Worm (Caenorhabditis elegans): ENCODE measurements around the gene pho-7.
A peak's percentile ranks its signal among the peaks of the same experiment; 100 is the strongest.

pho-7 gene

ce11 chrX:10901766-10902165, 39.4 kb downstream of the pho-7 start:
- TF ChIP-seq ztf-11 (tag; optimal IDR thresholded peaks at IDR 0.05) (no peak), sptf-1 (tag; optimal IDR thresholded peaks at IDR 0.05) (no peak), sem-2 (GFP tag; optimal IDR thresholded peaks at IDR 0.05) (no peak), ceh-43 (GFP tag; optimal IDR thresholded peaks at IDR 0.05) (no peak), zip-8 (tag; optimal IDR thresholded peaks at IDR 0.05) (no peak), M03D4.4 (tag; optimal IDR thresholded peaks at IDR 0.05) (no peak), unc-120 (tag; optimal IDR thresholded peaks at IDR 0.05; ENCODE audit: poor library complexity, severe bottlenecking) (no peak), ham-2 (GFP tag; optimal IDR thresholded peaks at IDR 0.05) (no peak), mls-2 (tag; optimal IDR thresholded peaks at IDR 0.05) (no peak), elt-1 (tag; optimal IDR thresholded peaks at IDR 0.05; ENCODE audit: borderline replicate concordance, insufficient read depth) (no peak), pha-4 (tag; optimal IDR thresholded peaks at IDR 0.05) (no peak), cnd-1 (tag; optimal IDR thresholded peaks at IDR 0.05) (no peak), nhr-76 (tag; optimal IDR thresholded peaks at IDR 0.05) (no peak), mep-1 (tag; optimal IDR thresholded peaks at IDR 0.05) (no peak), unc-62 (GFP tag; optimal IDR thresholded peaks at IDR 0.05) (no peak), nhr-237 (tag; optimal IDR thresholded peaks at IDR 0.05) (no peak)

DNA sequence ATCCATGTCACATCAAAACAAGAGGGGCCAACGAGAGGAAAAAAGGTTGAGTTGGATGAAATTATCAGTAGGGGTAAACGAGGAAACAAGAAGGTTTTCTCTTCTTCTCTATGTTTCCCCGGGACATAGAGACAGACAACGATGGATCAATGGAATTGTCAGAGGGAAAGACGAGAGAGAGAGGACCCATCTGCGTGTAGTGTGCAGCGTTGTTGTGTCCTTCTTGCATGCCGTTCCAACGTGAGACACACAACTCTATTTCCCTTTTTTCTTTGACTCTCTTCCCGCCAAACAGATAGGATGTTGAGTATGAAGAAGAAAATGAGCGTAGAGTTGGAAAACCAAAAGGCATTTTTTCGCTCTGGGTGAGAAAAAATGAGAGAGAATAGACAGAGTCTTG, 40.2 kb downstream of the pho-7 start:
- TF ChIP-seq ceh-43 (GFP tag; optimal IDR thresholded peaks at IDR 0.05) (no peak), mep-1 (tag; optimal IDR thresholded peaks at IDR 0.05) (peak; percentile 72), ceh-39 (tag; optimal IDR thresholded peaks at IDR 0.05) (no peak), ceh-83 (GFP tag; optimal IDR thresholded peaks at IDR 0.05) (no peak), ham-2 (GFP tag; optimal IDR thresholded peaks at IDR 0.05) (no peak), lin-13 (tag; optimal IDR thresholded peaks at IDR 0.05) (no peak), lsy-2 (tag; optimal IDR thresholded peaks at IDR 0.05) (no peak), elt-3 (tag; optimal IDR thresholded peaks at IDR 0.05) (no peak), blmp-1 (tag; optimal IDR thresholded peaks at IDR 0.05) (no peak), sptf-1 (tag; optimal IDR thresholded peaks at IDR 0.05) (no peak), unc-39 (tag; optimal IDR thresholded peaks at IDR 0.05) (no peak), nhr-237 (tag; optimal IDR thresholded peaks at IDR 0.05) (no peak), elt-1 (tag; optimal IDR thresholded peaks at IDR 0.05; ENCODE audit: borderline replicate concordance, insufficient read depth) (no peak), unc-62 (GFP tag; optimal IDR thresholded peaks at IDR 0.05) (peak; percentile 72), tbx-8 (GFP tag; optimal IDR thresholded peaks at IDR 0.05) (no peak), nhr-2 (tag; optimal IDR thresholded peaks at IDR 0.05) (no peak), M03D4.4 (tag; optimal IDR thresholded peaks at IDR 0.05) (peak; percentile 27), ztf-11 (tag; optimal IDR thresholded peaks at IDR 0.05) (no peak), bed-3 (GFP tag; optimal IDR thresholded peaks at IDR 0.05) (no peak), flh-1 (GFP tag; optimal IDR thresholded peaks at IDR 0.05) (no peak), nhr-28 (tag; optimal IDR thresholded peaks at IDR 0.05) (no peak), drap-1 (GFP tag; optimal IDR thresholded peaks at IDR 0.05) (peak; percentile 45), unc-120 (tag; optimal IDR thresholded peaks at IDR 0.05; ENCODE audit: poor library complexity, severe bottlenecking) (peak; percentile 86), mab-5 (tag; optimal IDR thresholded peaks at IDR 0.05) (no peak), cnd-1 (tag; optimal IDR thresholded peaks at IDR 0.05) (peak; percentile 18), pha-4 (tag; optimal IDR thresholded peaks at IDR 0.05) (no peak), sem-2 (GFP tag; optimal IDR thresholded peaks at IDR 0.05) (no peak), lin-32 (GFP tag; optimal IDR thresholded peaks at IDR 0.05) (no peak), nhr-12 (tag; optimal IDR thresholded peaks at IDR 0.05) (peak; percentile 35), hlh-1 (tag; optimal IDR thresholded peaks at IDR 0.05) (peak; percentile 74), mls-2 (tag; optimal IDR thresholded peaks at IDR 0.05) (peak; percentile 25), snpc-4 (tag; optimal IDR thresholded peaks at IDR 0.05) (no peak), ces-1 (GFP tag; optimal IDR thresholded peaks at IDR 0.05) (peak; percentile 69), zip-8 (tag; optimal IDR thresholded peaks at IDR 0.05) (no peak), nhr-76 (tag; optimal IDR thresholded peaks at IDR 0.05) (no peak)

- TF ChIP-seq ztf-11 (tag; optimal IDR thresholded peaks at IDR 0.05) = no peak
- TF ChIP-seq zip-8 (tag; optimal IDR thresholded peaks at IDR 0.05) = no peak
- TF ChIP-seq nhr-237 (tag; optimal IDR thresholded peaks at IDR 0.05) = peak; percentile 17
- TF ChIP-seq unc-120 (tag; optimal IDR thresholded peaks at IDR 0.05; ENCODE audit: poor library complexity, severe bottlenecking) = peak; percentile 14
- peak; percentile 54 for TF ChIP-seq drap-1 (GFP tag; optimal IDR thresholded peaks at IDR 0.05)
- TF ChIP-seq M03D4.4 (tag; optimal IDR thresholded peaks at IDR 0.05) = peak; percentile 35
- no peak for TF ChIP-seq nhr-2 (tag; optimal IDR thresholded peaks at IDR 0.05)
- TF ChIP-seq unc-62 (GFP tag; optimal IDR thresholded peaks at IDR 0.05) = no peak
- no peak for TF ChIP-seq lin-32 (GFP tag; optimal IDR thresholded peaks at IDR 0.05)
- no peak for TF ChIP-seq unc-39 (tag; optimal IDR thresholded peaks at IDR 0.05)
- TF ChIP-seq ceh-39 (tag; optimal IDR thresholded peaks at IDR 0.05) = no peak
- TF ChIP-seq ceh-83 (GFP tag; optimal IDR thresholded peaks at IDR 0.05) = no peak
- TF ChIP-seq mls-2 (tag; optimal IDR thresholded peaks at IDR 0.05) = no peak
- TF ChIP-seq flh-1 (GFP tag; optimal IDR thresholded peaks at IDR 0.05) = no peak
- no peak for TF ChIP-seq elt-3 (tag; optimal IDR thresholded peaks at IDR 0.05)
- no peak for TF ChIP-seq mab-5 (tag; optimal IDR thresholded peaks at IDR 0.05)
- TF ChIP-seq tbx-8 (GFP tag; optimal IDR thresholded peaks at IDR 0.05) = no peak
- TF ChIP-seq elt-1 (tag; optimal IDR thresholded peaks at IDR 0.05; ENCODE audit: borderline replicate concordance, insufficient read depth) = no peak
- TF ChIP-seq pha-4 (tag; optimal IDR thresholded peaks at IDR 0.05) = peak; percentile 32
- no peak for TF ChIP-seq sem-2 (GFP tag; optimal IDR thresholded peaks at IDR 0.05)
- TF ChIP-seq bed-3 (GFP tag; optimal IDR thresholded peaks at IDR 0.05) = no peak
- TF ChIP-seq mep-1 (tag; optimal IDR thresholded peaks at IDR 0.05) = peak; percentile 57
- no peak for TF ChIP-seq ces-1 (GFP tag; optimal IDR thresholded peaks at IDR 0.05)
- peak; percentile 69 for TF ChIP-seq hlh-1 (tag; optimal IDR thresholded peaks at IDR 0.05)
- no peak for TF ChIP-seq lsy-2 (tag; optimal IDR thresholded peaks at IDR 0.05)
- TF ChIP-seq nhr-28 (tag; optimal IDR thresholded peaks at IDR 0.05) = no peak
- no peak for TF ChIP-seq nhr-76 (tag; optimal IDR thresholded peaks at IDR 0.05)
- TF ChIP-seq sptf-1 (tag; optimal IDR thresholded peaks at IDR 0.05) = peak; percentile 70
- no peak for TF ChIP-seq ham-2 (GFP tag; optimal IDR thresholded peaks at IDR 0.05)
- no peak for TF ChIP-seq ceh-43 (GFP tag; optimal IDR thresholded peaks at IDR 0.05)
- TF ChIP-seq blmp-1 (tag; optimal IDR thresholded peaks at IDR 0.05) = no peak
- TF ChIP-seq lin-13 (tag; optimal IDR thresholded peaks at IDR 0.05) = peak; percentile 49
- no peak for TF ChIP-seq snpc-4 (tag; optimal IDR thresholded peaks at IDR 0.05)
- TF ChIP-seq nhr-12 (tag; optimal IDR thresholded peaks at IDR 0.05) = no peak
- TF ChIP-seq cnd-1 (tag; optimal IDR thresholded peaks at IDR 0.05) = peak; percentile 55
Measured at ce11 chrX:10900079-10900724, 41.0 kb downstream of the pho-7 start, which contains the start of gene suca-1. Gene suca-1 (minus strand): TSS chrX:10900114.
